Worm (Caenorhabditis elegans) whole organism, L1 larva: ENCODE results near the gene col-81.

Experiments used
- ama-1 ChIP-seq: fragments of 150-350 bp; optimal IDR thresholded peaks from 2 replicates; lab custom pipeline; 2014
- hlh-4 ChIP-seq: sonication (generic microtip); optimal IDR thresholded peaks from 2 replicates; lab custom pipeline; 2016; ENCODE audit warnings: mild to moderate bottlenecking, missing genetic modification characterization, missing compliant biosample characterization
- irx-1 ChIP-seq: sonication (generic microtip); optimal IDR thresholded peaks from 2 replicates; lab custom pipeline; 2016; ENCODE audit warnings: missing genetic modification characterization, missing compliant biosample characterization
- mdl-1 ChIP-seq, 2 experiments: fragments of 150-350 bp; optimal IDR thresholded peaks; 2 replicates each; lab custom pipeline; 2014 to 2017; ENCODE audit warnings: missing biosample characterization in 2 of 2, missing genetic modification characterization in 2 of 2, inconsistent platforms in 1 of 2
- pax-3 ChIP-seq: fragments of 200-800 bp; sonication (Bioruptor generic); optimal IDR thresholded peaks from 2 replicates; lab custom pipeline; 2018; ENCODE audit warnings: mild to moderate bottlenecking, missing genetic modification characterization, moderate library complexity, missing compliant biosample characterization
- rnt-1 ChIP-seq: sonication (generic microtip); optimal IDR thresholded peaks from 2 replicates; lab custom pipeline; 2016; ENCODE audit warnings: mild to moderate bottlenecking, missing genetic modification characterization, moderate library complexity, missing compliant biosample characterization
- tbx-2 ChIP-seq: sonication (generic microtip); optimal IDR thresholded peaks from 2 replicates; lab custom pipeline; 2016; ENCODE audit warnings: missing genetic modification characterization, missing compliant biosample characterization
- zip-4 ChIP-seq: fragments of 200-800 bp; sonication (Bioruptor generic); optimal IDR thresholded peaks from 2 replicates; lab custom pipeline; 2018; ENCODE audit warnings: mild to moderate bottlenecking, missing genetic modification characterization, moderate library complexity, missing compliant biosample characterization

DNA sequence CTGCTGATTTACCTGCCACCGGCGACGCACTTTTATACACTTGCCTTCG lies 3.1 kb upstream of the col-81 start, which contains the start of gene ram-2:
- TF ChIP-seq pax-3 (tag; lab: Kevin White, UChicago) (no peak), irx-1 (tag; lab: Kevin White, UChicago) (no peak), tbx-2 (no peak), zip-4 (GFP tag; lab: Kevin White, UChicago) (no peak), mdl-1 (tag; optimal IDR thresholded peaks at IDR 0.05; lab: Kevin White, UChicago) (no peak), ama-1 (lab: Kevin White, UChicago) (no peak), hlh-4 (tag; lab: Kevin White, UChicago) (no peak), rnt-1 (tag; lab: Kevin White, UChicago) (no peak)
